Worm (Caenorhabditis elegans) whole organism, L2 larva: Measurements from ENCODE around the gene rpn-6.1.
A peak's percentile ranks its signal among the peaks of the same experiment; 100 is the strongest.

Source experiments
- C34F6.9 ChIP-seq: fragments of 150-350 bp; optimal IDR thresholded peaks from 2 replicates; lab custom pipeline; 2014; ENCODE audit warnings: missing biosample characterization, missing genetic modification characterization
- F13H6.1 ChIP-seq: sonication (generic microtip); optimal IDR thresholded peaks from 2 replicates; lab custom pipeline; 2016; ENCODE audit warnings: missing genetic modification characterization, missing compliant biosample characterization
- R02D3.7 ChIP-seq: fragments of 150-350 bp; optimal IDR thresholded peaks from 2 replicates; lab custom pipeline; 2014; ENCODE audit warnings: missing biosample characterization, missing genetic modification characterization
- Y55F3AM.14 ChIP-seq: fragments of 200-800 bp; sonication (Bioruptor generic); optimal IDR thresholded peaks from 2 replicates; lab custom pipeline; 2018; ENCODE audit warnings: mild to moderate bottlenecking, missing genetic modification characterization, missing compliant biosample characterization
- ZK546.5 ChIP-seq: sonication (generic microtip); optimal IDR thresholded peaks from 2 replicates; lab custom pipeline; 2017; ENCODE audit warnings: missing biosample characterization, missing genetic modification characterization
- alr-1 ChIP-seq: fragments of 150-350 bp; optimal IDR thresholded peaks from 2 replicates; lab custom pipeline; 2014; ENCODE audit warnings: missing biosample characterization, missing genetic modification characterization
- aly-2 ChIP-seq: fragments of 150-350 bp; optimal IDR thresholded peaks from 2 replicates; lab custom pipeline; 2014; ENCODE audit warnings: missing biosample characterization, missing genetic modification characterization
- ama-1 ChIP-seq: fragments of 150-350 bp; optimal IDR thresholded peaks from 2 replicates; lab custom pipeline; 2018; ENCODE audit warnings: inconsistent platforms
- blmp-1 ChIP-seq: sonication (generic microtip); optimal IDR thresholded peaks from 2 replicates; lab custom pipeline; 2017; ENCODE audit warnings: missing genetic modification characterization, mild to moderate bottlenecking, missing compliant biosample characterization, antibody characterized with exemption, moderate library complexity; ENCODE audit not compliant: insufficient read depth
- ceh-82 ChIP-seq: fragments of 150-350 bp; optimal IDR thresholded peaks from 2 replicates; lab custom pipeline; 2014; ENCODE audit warnings: missing biosample characterization, missing genetic modification characterization
- dmd-4 ChIP-seq: sonication (generic microtip); optimal IDR thresholded peaks from 2 replicates; lab custom pipeline; 2017; ENCODE audit warnings: missing biosample characterization, missing genetic modification characterization
- elt-3 ChIP-seq: sonication (generic microtip); optimal IDR thresholded peaks from 2 replicates; lab custom pipeline; 2017; ENCODE audit warnings: missing biosample characterization, missing genetic modification characterization
- lin-11 ChIP-seq: fragments of 150-350 bp; sonication (generic microtip); optimal IDR thresholded peaks from 2 replicates; lab custom pipeline; 2014; ENCODE audit warnings: missing biosample characterization, missing genetic modification characterization, inconsistent platforms, mixed read lengths
- lin-13 ChIP-seq: fragments of 150-350 bp; optimal IDR thresholded peaks from 2 replicates; lab custom pipeline; 2014; ENCODE audit warnings: missing biosample characterization, missing genetic modification reagents, missing genetic modification characterization
- lin-39 ChIP-seq: fragments of 150-350 bp; optimal IDR thresholded peaks from 2 replicates; lab custom pipeline; 2014; ENCODE audit warnings: missing biosample characterization, missing genetic modification reagents, missing genetic modification characterization
- lsy-2 ChIP-seq, 2 experiments: fragments of 150-350 bp in 1 of 2; sonication (generic microtip) in 1 of 2; optimal IDR thresholded peaks; 2 replicates each; lab custom pipeline; 2014 to 2017; ENCODE audit warnings: missing biosample characterization in 2 of 2, missing genetic modification characterization in 2 of 2
- mab-5 ChIP-seq: fragments of 150-350 bp; optimal IDR thresholded peaks from 2 replicates; lab custom pipeline; 2014; ENCODE audit warnings: missing biosample characterization, missing genetic modification characterization
- mbf-1 ChIP-seq: sonication (generic microtip); optimal IDR thresholded peaks from 2 replicates; lab custom pipeline; 2017; ENCODE audit warnings: missing biosample characterization, missing genetic modification characterization
- nhr-12 ChIP-seq: fragments of 150-350 bp; optimal IDR thresholded peaks from 2 replicates; lab custom pipeline; 2014; ENCODE audit warnings: missing biosample characterization, missing genetic modification characterization
- nhr-129 ChIP-seq: fragments of 150-350 bp; optimal IDR thresholded peaks from 2 replicates; lab custom pipeline; 2014; ENCODE audit warnings: missing biosample characterization, missing genetic modification characterization
- nhr-21 ChIP-seq: fragments of 150-350 bp; optimal IDR thresholded peaks from 2 replicates; lab custom pipeline; 2014; ENCODE audit warnings: missing biosample characterization, missing genetic modification characterization
- nhr-23 ChIP-seq: fragments of 150-350 bp; optimal IDR thresholded peaks from 2 replicates; lab custom pipeline; 2014; ENCODE audit warnings: missing biosample characterization, missing genetic modification reagents, missing genetic modification characterization
- nhr-25 ChIP-seq: fragments of 150-350 bp; sonication (generic microtip); optimal IDR thresholded peaks from 3 replicates; lab custom pipeline; 2014; ENCODE audit warnings: missing biosample characterization, missing genetic modification characterization
- nhr-6 ChIP-seq: fragments of 150-350 bp; optimal IDR thresholded peaks from 2 replicates; lab custom pipeline; 2014; ENCODE audit warnings: missing biosample characterization, missing genetic modification characterization
- sem-4 ChIP-seq: fragments of 150-350 bp; optimal IDR thresholded peaks from 2 replicates; lab custom pipeline; 2014; ENCODE audit warnings: missing biosample characterization, missing genetic modification reagents, missing genetic modification characterization
- sma-9 ChIP-seq, 2 experiments: fragments of 150-350 bp in 1 of 2; sonication (generic microtip) in 1 of 2; optimal IDR thresholded peaks; 2 replicates each; lab custom pipeline; 2014 to 2016; ENCODE audit warnings: missing genetic modification characterization in 2 of 2, mild to moderate bottlenecking in 1 of 2, missing biosample characterization in 1 of 2, missing compliant biosample characterization in 1 of 2, missing genetic modification reagents in 1 of 2, moderate library complexity in 1 of 2
- unc-39 ChIP-seq: fragments of 150-350 bp; optimal IDR thresholded peaks from 2 replicates; lab custom pipeline; 2014; ENCODE audit warnings: missing biosample characterization, missing genetic modification characterization
- unc-55 ChIP-seq: fragments of 150-350 bp; sonication (generic microtip); optimal IDR thresholded peaks from 3 replicates; lab custom pipeline; 2014; ENCODE audit warnings: missing biosample characterization, missing genetic modification reagents, missing genetic modification characterization
- unc-62 ChIP-seq: fragments of 150-350 bp; optimal IDR thresholded peaks from 2 replicates; lab custom pipeline; 2014; ENCODE audit warnings: missing biosample characterization, missing genetic modification reagents, missing genetic modification characterization
- zag-1 ChIP-seq: fragments of 150-350 bp; optimal IDR thresholded peaks from 2 replicates; lab custom pipeline; 2014; ENCODE audit warnings: missing biosample characterization, missing genetic modification characterization

Gene rpn-6.1

DNA sequence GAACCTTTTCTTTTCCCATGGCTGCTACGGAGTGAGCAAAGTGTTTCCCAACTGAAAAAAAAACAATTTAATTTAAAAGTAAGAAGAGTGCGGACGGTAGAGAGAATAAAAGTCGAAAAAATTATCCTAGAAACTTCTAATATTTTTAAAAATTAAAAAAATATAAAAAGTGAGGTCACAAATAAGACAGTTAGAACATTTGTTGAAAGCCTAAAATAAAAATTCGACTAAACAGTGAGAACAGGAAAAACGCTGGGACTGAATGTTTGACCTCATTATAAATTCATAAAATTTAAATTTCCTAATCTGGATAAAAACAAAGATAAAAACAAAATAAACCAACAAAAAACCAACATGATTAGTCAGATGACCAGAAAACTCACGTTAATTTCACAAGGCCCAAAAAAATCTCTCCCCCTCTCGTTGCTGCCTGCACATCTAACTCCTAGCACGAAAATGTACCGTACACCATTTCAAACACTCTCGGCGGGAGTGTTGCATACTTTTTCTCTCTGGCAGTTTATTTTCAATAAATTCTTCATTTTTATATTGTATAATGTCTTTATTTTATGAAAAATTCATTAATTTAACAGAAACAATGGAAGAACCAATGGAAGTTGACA, 10.0 kb upstream of the rpn-6.1 start, which contains the start of the genes eef-1A.1 and rfc-4 (continued):
- peak; percentile 68 for TF ChIP-seq nhr-12 (tag; lab: Kevin White, UChicago)
- peak; percentile 98 for TF ChIP-seq lin-11 (tag; lab: Kevin White, UChicago)
- TF ChIP-seq C34F6.9 (tag; lab: Kevin White, UChicago): peak; percentile 100
- TF ChIP-seq sma-9 (GFP tag; optimal IDR thresholded peaks at IDR 0.05; lab: Kevin White, UChicago): peak; percentile 93
- no peak for TF ChIP-seq sma-9 (tag; optimal IDR thresholded peaks at IDR 0.05; lab: Kevin White, UChicago)
- peak; percentile 99 for TF ChIP-seq unc-55 (GFP tag; lab: Kevin White, UChicago)

DNA sequence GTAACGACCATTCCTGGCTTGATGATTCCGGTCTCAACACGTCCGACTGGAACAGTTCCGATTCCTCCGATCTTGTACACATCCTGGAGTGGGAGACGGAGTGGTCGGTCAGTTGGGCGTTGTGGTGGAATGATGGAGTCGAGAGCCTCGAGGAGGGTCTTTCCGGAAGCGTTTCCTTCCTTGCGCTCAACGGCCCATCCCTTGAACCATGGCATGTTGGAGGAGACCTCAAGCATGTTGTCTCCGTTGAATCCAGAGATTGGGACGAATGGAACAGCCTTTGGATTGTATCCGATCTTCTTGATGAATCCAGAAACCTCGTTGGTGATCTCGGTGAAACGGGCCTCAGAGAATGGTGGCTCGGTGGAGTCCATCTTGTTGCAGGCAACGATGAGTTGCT, 8.9 kb upstream of the rpn-6.1 start:
- TF ChIP-seq ama-1 (no peak), R02D3.7 (tag; lab: Kevin White, UChicago) (no peak), nhr-6 (tag; lab: Kevin White, UChicago) (no peak), nhr-23 (no peak), F13H6.1 (no peak), elt-3 (tag; lab: Kevin White, UChicago) (no peak), nhr-25 (tag; lab: Kevin White, UChicago) (no peak), unc-39 (tag; lab: Kevin White, UChicago) (no peak), ZK546.5 (tag; lab: Kevin White, UChicago) (no peak), Y55F3AM.14 (GFP tag; lab: Kevin White, UChicago) (no peak), aly-2 (no peak), lin-13 (no peak), ceh-82 (tag; lab: Kevin White, UChicago) (no peak), blmp-1 (tag; lab: Kevin White, UChicago) (no peak)
- TF ChIP-seq, all 48 proteins: peak for 0

DNA sequence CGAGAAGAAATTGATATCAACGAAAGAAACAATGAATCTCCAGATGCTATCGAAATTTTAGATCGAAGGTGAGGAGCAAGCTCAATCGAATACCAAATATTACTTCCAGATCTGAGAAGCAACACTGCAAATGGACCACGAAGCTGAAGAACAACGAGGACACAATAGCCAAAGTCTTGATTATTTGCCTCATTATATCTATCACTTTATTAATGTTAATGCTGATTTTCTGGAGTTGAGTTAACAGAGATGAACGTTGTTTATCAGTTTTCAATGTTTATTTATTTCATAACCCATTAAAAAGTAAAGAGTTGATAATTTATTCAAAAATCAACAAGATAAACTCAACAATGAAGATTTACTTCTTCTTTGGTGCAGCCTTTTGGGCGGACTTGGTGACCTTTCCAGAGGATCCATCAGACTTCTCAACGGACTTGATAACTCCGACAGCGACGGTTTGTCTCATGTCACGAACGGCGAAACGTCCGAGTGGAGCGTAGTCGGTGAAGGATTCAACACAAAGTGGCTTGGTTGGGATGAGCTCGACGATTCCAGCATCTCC, 8.1 kb upstream of the rpn-6.1 start:
- peak in 1 of 2 experiments; percentile 2 for TF ChIP-seq lsy-2 (tag; optimal IDR thresholded peaks at IDR 0.05; lab: Kevin White, UChicago)
- TF ChIP-seq nhr-21: peak; percentile 6
- TF ChIP-seq mbf-1 (tag; lab: Kevin White, UChicago): no peak
- no peak for TF ChIP-seq mab-5 (tag; lab: Kevin White, UChicago)
- TF ChIP-seq blmp-1 (tag; lab: Kevin White, UChicago): no peak
- peak; percentile 20 for TF ChIP-seq Y55F3AM.14 (GFP tag; lab: Kevin White, UChicago)
- TF ChIP-seq, all 48 proteins: peak for 3

ce11 chrIII:6969090-6969489, 7.3 kb upstream of the rpn-6.1 start, which contains the start of gene F31E3.12:
F31E3.12 (plus strand) TSS chrIII:6969390.
- TF ChIP-seq nhr-25 (tag; lab: Kevin White, UChicago): no peak
- TF ChIP-seq nhr-23: no peak
- no peak for TF ChIP-seq nhr-129 (tag; lab: Kevin White, UChicago)
- no peak for TF ChIP-seq mbf-1 (tag; lab: Kevin White, UChicago)
- no peak for TF ChIP-seq R02D3.7 (tag; lab: Kevin White, UChicago)
- TF ChIP-seq sma-9 (GFP tag; optimal IDR thresholded peaks at IDR 0.05; lab: Kevin White, UChicago): no peak
- no peak for TF ChIP-seq sma-9 (tag; optimal IDR thresholded peaks at IDR 0.05; lab: Kevin White, UChicago)
- no peak for TF ChIP-seq unc-62
- no peak for TF ChIP-seq F13H6.1
- no peak for TF ChIP-seq mab-5 (tag; lab: Kevin White, UChicago)
- TF ChIP-seq unc-55 (GFP tag; lab: Kevin White, UChicago): no peak
- no peak for TF ChIP-seq alr-1 (tag; lab: Kevin White, UChicago)
- TF ChIP-seq lin-13: no peak
- no peak for TF ChIP-seq lsy-2 (tag; optimal IDR thresholded peaks at IDR 0.05; lab: Kevin White, UChicago)
- TF ChIP-seq unc-39 (tag; lab: Kevin White, UChicago): no peak
- no peak for TF ChIP-seq zag-1 (tag; lab: Kevin White, UChicago)

DNA sequence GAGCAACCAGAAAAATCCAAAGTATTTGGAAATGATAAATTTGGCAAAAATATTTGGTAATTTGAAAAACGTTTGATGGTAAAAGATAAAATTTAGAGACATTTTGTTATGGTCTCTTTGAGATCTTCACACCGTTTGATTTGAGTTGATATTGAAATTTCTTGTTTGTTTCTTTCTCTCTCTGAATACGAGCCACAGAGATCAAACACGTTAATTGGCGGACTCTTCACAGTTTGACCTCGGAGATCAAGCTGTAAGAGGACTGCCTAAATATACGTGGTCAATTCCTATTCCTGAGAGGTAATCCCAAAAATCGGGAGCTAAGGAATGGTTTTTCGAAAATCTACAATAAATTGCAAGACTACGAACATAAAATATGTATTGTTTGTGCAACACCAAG, 6.9 kb upstream of the rpn-6.1 start:
- TF ChIP-seq sem-4 (no peak), R02D3.7 (tag; lab: Kevin White, UChicago) (no peak), dmd-4 (tag; lab: Kevin White, UChicago) (no peak), lin-39 (tag; lab: Kevin White, UChicago) (no peak), unc-62 (no peak), nhr-21 (no peak), mbf-1 (tag; lab: Kevin White, UChicago) (no peak), nhr-25 (tag; lab: Kevin White, UChicago) (no peak)
